Worm (Caenorhabditis elegans): ENCODE results near the gene W06A7.4.

ce11 chrV:14820314-14820713, 3.9 kb upstream of the W06A7.4 start:
- TF ChIP-seq ama-1 (optimal IDR thresholded peaks at IDR 0.05): no peak
- no peak for TF ChIP-seq egl-27 (tag; optimal IDR thresholded peaks at IDR 0.05)
- TF ChIP-seq dmd-4 (tag; optimal IDR thresholded peaks at IDR 0.05): no peak
- TF ChIP-seq lin-39 (tag; optimal IDR thresholded peaks at IDR 0.05): no peak
